Worm (Caenorhabditis elegans) whole organism, L3 larva: Measurements from ENCODE around the gene srh-129.

ENCODE experiments used
- ceh-28 ChIP-seq: fragments of 150-350 bp; optimal IDR thresholded peaks from 2 replicates; lab custom pipeline; 2014; ENCODE audit warnings: missing biosample characterization, missing genetic modification reagents, missing genetic modification characterization
- elt-3 ChIP-seq, 3 experiments: fragments of 150-350 bp in 1 of 3; sonication (generic microtip) in 2 of 3; optimal IDR thresholded peaks; 2 replicates in 2 of 3; 4 replicates in 1 of 3; lab custom pipeline; 2014 to 2017; ENCODE audit warnings: missing biosample characterization in 3 of 3, missing genetic modification characterization in 3 of 3
- eor-1 ChIP-seq, 2 experiments: fragments of 150-350 bp; optimal IDR thresholded peaks; 2 replicates each; lab custom pipeline; 2014 to 2018; ENCODE audit warnings: missing biosample characterization in 2 of 2, missing genetic modification characterization in 2 of 2
- fos-1 ChIP-seq: fragments of 150-350 bp; optimal IDR thresholded peaks from 2 replicates; lab custom pipeline; 2014; ENCODE audit warnings: missing biosample characterization, missing genetic modification characterization
- nhr-11 ChIP-seq: fragments of 150-350 bp; optimal IDR thresholded peaks from 2 replicates; lab custom pipeline; 2014; ENCODE audit warnings: missing biosample characterization, missing genetic modification characterization
- nhr-12 ChIP-seq: fragments of 150-350 bp; optimal IDR thresholded peaks from 2 replicates; lab custom pipeline; 2014; ENCODE audit warnings: missing biosample characterization, missing genetic modification characterization
- snpc-4 ChIP-seq: fragments of 150-350 bp; optimal IDR thresholded peaks from 2 replicates; lab custom pipeline; 2014; ENCODE audit warnings: missing biosample characterization, missing genetic modification characterization
- tbx-2 ChIP-seq: sonication (generic microtip); optimal IDR thresholded peaks from 2 replicates; lab custom pipeline; 2016; ENCODE audit warnings: mild to moderate bottlenecking, missing genetic modification characterization, missing compliant biosample characterization
- unc-39 ChIP-seq: sonication (generic microtip); optimal IDR thresholded peaks from 4 replicates; lab custom pipeline; 2017; ENCODE audit warnings: missing biosample characterization, missing genetic modification characterization
- unc-62 ChIP-seq: fragments of 150-350 bp; sonication (generic microtip); optimal IDR thresholded peaks from 4 replicates; lab custom pipeline; 2014; ENCODE audit warnings: missing biosample characterization, missing genetic modification reagents, missing genetic modification characterization
- zag-1 ChIP-seq: fragments of 150-350 bp; optimal IDR thresholded peaks from 2 replicates; lab custom pipeline; 2014; ENCODE audit warnings: missing biosample characterization, missing genetic modification characterization
- ztf-11 ChIP-seq: fragments of 150-350 bp; optimal IDR thresholded peaks from 2 replicates; lab custom pipeline; 2014; ENCODE audit warnings: missing biosample characterization, missing genetic modification characterization
- ztf-4 ChIP-seq: fragments of 150-350 bp; optimal IDR thresholded peaks from 2 replicates; lab custom pipeline; 2014; ENCODE audit warnings: missing biosample characterization, missing genetic modification characterization

DNA sequence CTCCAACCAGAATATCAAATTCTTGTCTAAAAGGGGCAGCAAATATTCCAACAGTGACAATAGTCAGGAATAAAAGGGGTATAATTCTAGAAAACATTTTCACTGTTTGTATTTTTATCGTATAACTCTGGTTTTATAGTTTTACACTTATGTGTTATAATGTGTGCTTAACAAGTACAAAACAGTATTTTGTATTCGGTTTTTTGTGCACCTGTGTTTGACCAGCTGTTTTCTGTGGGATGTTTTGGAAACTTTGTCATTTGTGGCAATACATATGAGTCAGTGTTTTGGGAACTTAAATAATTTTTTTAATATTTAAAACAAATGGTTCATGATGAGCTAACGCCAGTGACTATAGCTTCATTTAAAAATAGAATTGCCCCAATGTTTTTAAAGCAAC is 2.7 kb upstream of the srh-129 start, which contains the start of gene F14F9.6:
- TF ChIP-seq tbx-2 (tag; lab: Kevin White, UChicago): no peak
- no peak for TF ChIP-seq ceh-28 (tag; lab: Kevin White, UChicago)
- no peak for TF ChIP-seq ztf-4
- no peak for TF ChIP-seq snpc-4 (tag; lab: Kevin White, UChicago)
- TF ChIP-seq unc-62 (GFP tag; lab: Kevin White, UChicago): no peak
- TF ChIP-seq ztf-11: no peak
- no peak for TF ChIP-seq fos-1 (tag; lab: Kevin White, UChicago)
- TF ChIP-seq elt-3 (tag; optimal IDR thresholded peaks at IDR 0.05; lab: Kevin White, UChicago): no peak
- no peak for TF ChIP-seq nhr-11 (tag; lab: Kevin White, UChicago)
- no peak for TF ChIP-seq unc-39 (tag; lab: Kevin White, UChicago)
- TF ChIP-seq nhr-12 (tag; lab: Kevin White, UChicago): no peak
- TF ChIP-seq eor-1 (tag; optimal IDR thresholded peaks at IDR 0.05; lab: Kevin White, UChicago): no peak
- no peak for TF ChIP-seq zag-1
